Worm (Caenorhabditis elegans) whole organism, early embryonic: ENCODE results near the gene snpc-1.2.

Source experiments
- B0310.2 ChIP-seq: sonication (generic microtip); optimal IDR thresholded peaks from 2 replicates; lab custom pipeline; 2016; ENCODE audit warnings: mild to moderate bottlenecking, missing genetic modification characterization, missing compliant biosample characterization
- F13C5.2 ChIP-seq: sonication (generic microtip); optimal IDR thresholded peaks from 2 replicates; lab custom pipeline; 2017; ENCODE audit warnings: mild to moderate bottlenecking, missing genetic modification characterization, inconsistent platforms, missing compliant biosample characterization
- ama-1 ChIP-seq: fragments of 150-350 bp; optimal IDR thresholded peaks from 2 replicates; lab custom pipeline; 2014
- ceh-13 ChIP-seq: fragments of 200-800 bp; sonication (Bioruptor generic); optimal IDR thresholded peaks from 2 replicates; lab custom pipeline; 2018; ENCODE audit warnings: mild to moderate bottlenecking, missing genetic modification characterization, missing compliant biosample characterization
- ets-7 ChIP-seq: sonication (generic microtip); optimal IDR thresholded peaks from 2 replicates; lab custom pipeline; 2016; ENCODE audit warnings: missing genotype, missing genetic modification characterization, missing compliant biosample characterization
- flt-1 ChIP-seq: fragments of 200-800 bp; sonication (Bioruptor generic); IDR thresholded peaks from 2 replicates; pipeline ENCODE4 v1.3.6; 2022; ENCODE audit warnings: missing genetic modification characterization, missing compliant biosample characterization
- hmbx-1 ChIP-seq: sonication (generic microtip); optimal IDR thresholded peaks from 2 replicates; lab custom pipeline; 2016; ENCODE audit warnings: mild to moderate bottlenecking, missing genetic modification characterization, missing compliant biosample characterization
- hnd-1 ChIP-seq: sonication (generic microtip); optimal IDR thresholded peaks from 2 replicates; lab custom pipeline; 2016; ENCODE audit warnings: missing genetic modification characterization, missing compliant biosample characterization
- pes-1 ChIP-seq: fragments of 200-800 bp; sonication (Bioruptor generic); IDR thresholded peaks from 2 replicates; pipeline ENCODE4 v1.3.6; 2022; ENCODE audit warnings: missing genetic modification reagents, missing genetic modification characterization, missing compliant biosample characterization
- scrt-1 ChIP-seq: fragments of 200-800 bp; sonication (Bioruptor generic); IDR thresholded peaks from 2 replicates; pipeline ENCODE4 v1.3.6; 2022; ENCODE audit warnings: missing genetic modification characterization, missing compliant biosample characterization
- tbx-11 ChIP-seq: fragments of 200-800 bp; sonication (Bioruptor generic); IDR thresholded peaks from 2 replicates; pipeline ENCODE4 v1.3.6; 2022; ENCODE audit warnings: missing genetic modification characterization, missing compliant biosample characterization
- tbx-37 ChIP-seq: fragments of 200-800 bp; sonication (Bioruptor generic); conservative IDR thresholded peaks from 2 replicates; pipeline ENCODE4 v1.3.6; 2022; ENCODE audit warnings: missing genetic modification reagents, missing genetic modification characterization, missing compliant biosample characterization

ce11 chrIII:13118460-13118859 is 50.9 kb downstream of the snpc-1.2 start:
- TF ChIP-seq tbx-37 (GFP tag; lab: Robert Waterston, UW) (no peak), tbx-11 (GFP tag; lab: Robert Waterston, UW) (no peak), ama-1 (lab: Kevin White, UChicago) (no peak), ceh-13 (no peak), hmbx-1 (tag; lab: Kevin White, UChicago) (no peak), hnd-1 (tag; lab: Kevin White, UChicago) (no peak), F13C5.2 (tag; lab: Kevin White, UChicago) (no peak), ets-7 (no peak), pes-1 (GFP tag; lab: Robert Waterston, UW) (no peak), flt-1 (GFP tag; lab: Robert Waterston, UW) (no peak), scrt-1 (GFP tag; lab: Robert Waterston, UW) (no peak), B0310.2 (tag; lab: Kevin White, UChicago) (no peak)
